Worm (Caenorhabditis elegans) whole organism, L4 larva: ENCODE results near the gene F42H10.3.

Experiments
- aly-2 ChIP-seq: sonication (generic microtip); optimal IDR thresholded peaks from 2 replicates; lab custom pipeline; 2018; ENCODE audit warnings: missing biosample characterization, missing genetic modification characterization
- fkh-10 ChIP-seq: fragments of 150-350 bp; optimal IDR thresholded peaks from 2 replicates; lab custom pipeline; 2014; ENCODE audit warnings: missing biosample characterization, missing genetic modification reagents, missing genetic modification characterization
- lin-13 ChIP-seq: fragments of 150-350 bp; optimal IDR thresholded peaks from 2 replicates; lab custom pipeline; 2014; ENCODE audit warnings: missing biosample characterization, missing genetic modification reagents, missing genetic modification characterization
- nhr-237 ChIP-seq: sonication (generic microtip); optimal IDR thresholded peaks from 2 replicates; lab custom pipeline; 2017; ENCODE audit warnings: missing biosample characterization, missing genetic modification characterization

DNA sequence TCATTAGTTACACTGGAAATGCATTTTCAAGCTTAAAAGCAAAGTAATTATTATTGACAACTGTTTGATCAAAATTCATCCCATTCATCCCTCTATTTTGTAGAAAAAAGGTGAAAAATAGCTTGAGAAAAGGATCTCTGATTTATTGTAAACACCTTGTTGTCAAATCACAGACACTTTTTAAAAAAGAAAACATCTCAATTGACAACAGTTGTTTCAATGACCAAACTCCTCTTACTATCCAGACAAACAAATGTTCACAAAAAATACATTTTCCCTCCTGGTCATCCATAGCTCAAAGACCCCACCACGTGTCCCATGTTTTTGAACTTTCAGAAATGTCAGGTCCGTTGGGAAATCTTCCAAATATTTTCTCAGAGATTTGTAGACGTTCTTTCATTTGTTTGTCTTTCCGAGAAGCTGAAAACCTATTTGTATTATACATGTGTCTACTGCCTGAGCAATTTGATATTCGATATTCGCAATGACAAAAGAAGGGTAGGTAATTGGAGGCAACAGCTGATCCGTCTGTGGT is 50.8 kb downstream of the F42H10.3 start, which contains the start of gene trp-1:
- TF ChIP-seq fkh-10 (GFP tag; lab: Kevin White, UChicago) (no peak), nhr-237 (tag; lab: Kevin White, UChicago) (no peak), aly-2 (tag; lab: Kevin White, UChicago) (no peak), lin-13 (GFP tag; lab: Kevin White, UChicago) (no peak)
